Fruit fly (Drosophila melanogaster): ENCODE data around the gene DIP1.

Gene DIP1

dm6 chrX:21631452-21631851 lies 1.5 kb upstream of the DIP1 start (continued):
- TF ChIP-seq CG9139 (GFP tag; optimal IDR thresholded peaks at IDR 0.05) (no peak), salr (GFP tag; optimal IDR thresholded peaks at IDR 0.05) (peak in 1 of 2 experiments; percentile 1), spab (GFP tag; optimal IDR thresholded peaks at IDR 0.05) (peak; percentile 14), CG7368 (GFP tag; optimal IDR thresholded peaks at IDR 0.05) (no peak), eg (GFP tag; IDR thresholded peaks at IDR 0.05) (no peak; the same call in 2 of the 3 replicates), svp (GFP tag) (peak; percentile 60), lz (GFP tag; optimal IDR thresholded peaks at IDR 0.05) (peak; percentile 39), acj6 (GFP tag; optimal IDR thresholded peaks at IDR 0.05) (peak; percentile 64), CG6854 (GFP tag; optimal IDR thresholded peaks at IDR 0.05) (no peak), Gug (GFP tag; IDR thresholded peaks at IDR 0.05) (no peak), fd59A (GFP tag; optimal IDR thresholded peaks at IDR 0.05) (no peak), Hr38 (GFP tag; optimal IDR thresholded peaks at IDR 0.05) (no peak), Eip78C (GFP tag) (peak; percentile 90), Eip93F (GFP tag; optimal IDR thresholded peaks at IDR 0.05) (no peak), CG31627 (GFP tag; optimal IDR thresholded peaks at IDR 0.05) (peak; percentile 25), dac (GFP tag; optimal IDR thresholded peaks at IDR 0.05) (peak; percentile 14), CG32006 (GFP tag; optimal IDR thresholded peaks at IDR 0.05) (peak; percentile 66), CG8319 (GFP tag; optimal IDR thresholded peaks at IDR 0.05) (no peak), pdm3 (GFP tag; optimal IDR thresholded peaks at IDR 0.05) (peak; percentile 56), CG11902 (GFP tag; optimal IDR thresholded peaks at IDR 0.05) (peak; percentile 15), esn (GFP tag; optimal IDR thresholded peaks at IDR 0.05) (peak; percentile 60), Blimp-1 (GFP tag; optimal IDR thresholded peaks at IDR 0.05) (no peak), cyc (GFP tag; optimal IDR thresholded peaks at IDR 0.05) (peak; percentile 60), topi (GFP tag; optimal IDR thresholded peaks at IDR 0.05) (peak; percentile 61), CG6163 (GFP tag; IDR thresholded peaks at IDR 0.05) (no peak), fkh (GFP tag; optimal IDR thresholded peaks at IDR 0.05) (no peak), Ets21C (GFP tag; optimal IDR thresholded peaks at IDR 0.05) (peak; percentile 47), Hr4 (GFP tag; optimal IDR thresholded peaks at IDR 0.05) (peak; percentile 63), achi (GFP tag; optimal IDR thresholded peaks at IDR 0.05) (peak; percentile 56), ss (GFP tag; optimal IDR thresholded peaks at IDR 0.05) (no peak), Met (GFP tag; optimal IDR thresholded peaks at IDR 0.05) (peak; percentile 76)

dm6 chrX:21630160-21630738 lies 301 bp upstream of the DIP1 start:
- TF ChIP-seq CG34406 (GFP tag; optimal IDR thresholded peaks at IDR 0.05) (no peak), Eip93F (GFP tag; optimal IDR thresholded peaks at IDR 0.05) (no peak), CG15336 (GFP tag; IDR thresholded peaks at IDR 0.05) (no peak), esn (GFP tag; optimal IDR thresholded peaks at IDR 0.05) (no peak), Sox14 (GFP tag; optimal IDR thresholded peaks at IDR 0.05) (no peak), fkh (GFP tag; optimal IDR thresholded peaks at IDR 0.05) (no peak), acj6 (GFP tag; optimal IDR thresholded peaks at IDR 0.05) (no peak), fd59A (GFP tag; optimal IDR thresholded peaks at IDR 0.05) (no peak), salr (GFP tag; optimal IDR thresholded peaks at IDR 0.05) (no peak), OdsH (GFP tag; optimal IDR thresholded peaks at IDR 0.05) (no peak), CG6854 (GFP tag; optimal IDR thresholded peaks at IDR 0.05) (no peak), CG11762 (GFP tag; optimal IDR thresholded peaks at IDR 0.05; ENCODE audit: insufficient read depth) (no peak), Hr39 (GFP tag; optimal IDR thresholded peaks at IDR 0.05) (no peak), CG9139 (GFP tag; optimal IDR thresholded peaks at IDR 0.05) (no peak), Smox (GFP tag; optimal IDR thresholded peaks at IDR 0.05) (no peak), spab (GFP tag; optimal IDR thresholded peaks at IDR 0.05) (no peak), CG3032 (tag; optimal IDR thresholded peaks at IDR 0.05) (no peak)

- peak; percentile 48; the same call in 1 of the 3 replicates for TF ChIP-seq CG6163 (GFP tag; IDR thresholded peaks at IDR 0.05)
These were observed 6.3 kb downstream of the DIP1 start, which contains the start of gene CG32500 for dm6 chrX:21623641-21624040. Gene CG32500 (minus strand): TSS chrX:21623750.

Measured in whole organism, prepupa.